Worm (Caenorhabditis elegans) whole organism, L1 larva: ENCODE results near the gene F26F4.5.

Experiments
- C04F5.9 ChIP-seq: sonication (generic microtip); optimal IDR thresholded peaks from 2 replicates; lab custom pipeline; 2016; ENCODE audit warnings: missing genetic modification characterization, missing compliant biosample characterization
- C34B4.2 ChIP-seq: sonication (generic microtip); optimal IDR thresholded peaks from 2 replicates; lab custom pipeline; 2017; ENCODE audit warnings: mild to moderate bottlenecking, missing genetic modification characterization, missing compliant biosample characterization
- Y116A8C.19 ChIP-seq: sonication (generic microtip); optimal IDR thresholded peaks from 2 replicates; lab custom pipeline; 2016; ENCODE audit warnings: missing compliant biosample characterization, missing genetic modification characterization, borderline replicate concordance
- aha-1 ChIP-seq: fragments of 150-350 bp; optimal IDR thresholded peaks from 2 replicates; lab custom pipeline; 2014; ENCODE audit warnings: missing biosample characterization, missing genetic modification characterization
- alr-1 ChIP-seq: fragments of 200-800 bp; sonication (Bioruptor generic); optimal IDR thresholded peaks from 2 replicates; lab custom pipeline; 2018; ENCODE audit warnings: borderline replicate concordance, mild to moderate bottlenecking, missing genetic modification characterization, missing compliant biosample characterization
- aly-2 ChIP-seq: fragments of 150-350 bp; optimal IDR thresholded peaks from 2 replicates; lab custom pipeline; 2014; ENCODE audit warnings: missing biosample characterization, missing genetic modification characterization
- ceh-63 ChIP-seq: fragments of 200-800 bp; sonication (Bioruptor generic); optimal IDR thresholded peaks from 2 replicates; lab custom pipeline; 2018; ENCODE audit warnings: mild to moderate bottlenecking, missing genetic modification characterization, missing compliant biosample characterization
- ceh-82 ChIP-seq, 3 experiments: fragments of 150-350 bp in 1 of 3; sonication (generic microtip) in 2 of 3; optimal IDR thresholded peaks; 2 replicates each; lab custom pipeline; 2014 to 2017; ENCODE audit warnings: missing biosample characterization in 3 of 3, missing genetic modification characterization in 3 of 3
- ces-1 ChIP-seq: fragments of 150-350 bp; optimal IDR thresholded peaks from 2 replicates; lab custom pipeline; 2014; ENCODE audit warnings: missing biosample characterization, missing genetic modification reagents, missing genetic modification characterization
- dpl-1 ChIP-seq, 3 experiments: fragments of 150-350 bp in 2 of 3; sonication (generic microtip) in 1 of 3; optimal IDR thresholded peaks; 2 replicates each; lab custom pipeline; 2014 to 2017; ENCODE audit warnings: missing biosample characterization in 3 of 3, missing genetic modification characterization in 3 of 3, missing genetic modification reagents in 3 of 3
- dsc-1 ChIP-seq: sonication (generic microtip); optimal IDR thresholded peaks from 2 replicates; lab custom pipeline; 2016; ENCODE audit warnings: mild to moderate bottlenecking, missing genetic modification characterization, missing compliant biosample characterization
- efl-1 ChIP-seq, 4 experiments: fragments of 150-350 bp; optimal IDR thresholded peaks in 3 of 4; peaks in 1 of 4; 1 replicate in 1 of 4; 2 replicates in 3 of 4; lab custom pipeline; 2014; ENCODE audit warnings: missing biosample characterization in 2 of 4, missing genetic modification characterization in 2 of 4, missing genetic modification reagents in 2 of 4
- egl-13 ChIP-seq: sonication (generic microtip); optimal IDR thresholded peaks from 2 replicates; lab custom pipeline; 2016; ENCODE audit warnings: missing genotype, missing genetic modification reagents, missing genetic modification characterization, missing compliant biosample characterization
- fkh-10 ChIP-seq: sonication (generic microtip); optimal IDR thresholded peaks from 2 replicates; lab custom pipeline; 2017; ENCODE audit warnings: missing biosample characterization, missing genetic modification reagents, missing genetic modification characterization
- fkh-8 ChIP-seq: sonication (generic microtip); optimal IDR thresholded peaks from 2 replicates; lab custom pipeline; 2016; ENCODE audit warnings: mild to moderate bottlenecking, missing genetic modification characterization, missing compliant biosample characterization
- grh-1 ChIP-seq: fragments of 200-800 bp; sonication (Bioruptor generic); IDR thresholded peaks from 2 replicates; pipeline ENCODE4 v1.3.6; 2022; ENCODE audit warnings: missing genetic modification reagents, missing genetic modification characterization, missing compliant biosample characterization
- hlh-4 ChIP-seq: sonication (generic microtip); optimal IDR thresholded peaks from 2 replicates; lab custom pipeline; 2016; ENCODE audit warnings: mild to moderate bottlenecking, missing genetic modification characterization, missing compliant biosample characterization
- irx-1 ChIP-seq: sonication (generic microtip); optimal IDR thresholded peaks from 2 replicates; lab custom pipeline; 2016; ENCODE audit warnings: missing genetic modification characterization, missing compliant biosample characterization
- isw-1 ChIP-seq: fragments of 200-800 bp; sonication (Bioruptor generic); IDR thresholded peaks from 2 replicates; pipeline ENCODE4 v1.3.6; 2022; ENCODE audit warnings: missing genetic modification characterization, missing compliant biosample characterization
- jun-1 ChIP-seq: fragments of 150-350 bp; optimal IDR thresholded peaks from 2 replicates; lab custom pipeline; 2014; ENCODE audit warnings: missing biosample characterization, missing genetic modification reagents, missing genetic modification characterization
- lin-14 ChIP-seq: fragments of 200-800 bp; sonication (Bioruptor generic); optimal IDR thresholded peaks from 2 replicates; lab custom pipeline; 2018; ENCODE audit warnings: mild to moderate bottlenecking, missing genetic modification characterization, moderate library complexity, missing compliant biosample characterization
- lin-15B ChIP-seq: fragments of 150-350 bp; sonication (generic microtip); optimal IDR thresholded peaks from 3 replicates; lab custom pipeline; 2014; ENCODE audit warnings: missing biosample characterization, missing genetic modification characterization
- lin-35 ChIP-seq, 2 experiments: fragments of 150-350 bp; optimal IDR thresholded peaks; 2 replicates each; lab custom pipeline; 2014; ENCODE audit warnings: missing biosample characterization in 2 of 2, missing genetic modification characterization in 2 of 2, missing genetic modification reagents in 2 of 2
- lin-39 ChIP-seq: fragments of 150-350 bp; optimal IDR thresholded peaks from 2 replicates; lab custom pipeline; 2014; ENCODE audit warnings: missing biosample characterization, missing genetic modification reagents, missing genetic modification characterization
- lsy-2 ChIP-seq, 2 experiments: fragments of 150-350 bp; optimal IDR thresholded peaks; 2 replicates each; lab custom pipeline; 2014; ENCODE audit warnings: missing biosample characterization in 2 of 2, missing genetic modification characterization in 2 of 2
- mab-9 ChIP-seq: fragments of 200-800 bp; sonication (Bioruptor generic); IDR thresholded peaks from 2 replicates; pipeline ENCODE4 v1.3.6; 2022; ENCODE audit warnings: missing genetic modification reagents, missing genetic modification characterization, missing compliant biosample characterization
- mep-1 ChIP-seq: fragments of 150-350 bp; optimal IDR thresholded peaks from 2 replicates; lab custom pipeline; 2014; ENCODE audit warnings: missing biosample characterization, missing genetic modification characterization
- nhr-11 ChIP-seq: fragments of 150-350 bp; optimal IDR thresholded peaks from 2 replicates; lab custom pipeline; 2014; ENCODE audit warnings: missing biosample characterization, missing genetic modification characterization
- nhr-20 ChIP-seq: sonication (generic microtip); optimal IDR thresholded peaks from 2 replicates; lab custom pipeline; 2016; ENCODE audit warnings: mild to moderate bottlenecking, missing genetic modification characterization, missing compliant biosample characterization
- nhr-47 ChIP-seq: sonication (generic microtip); optimal IDR thresholded peaks from 2 replicates; lab custom pipeline; 2016; ENCODE audit warnings: mild to moderate bottlenecking, missing genetic modification characterization, moderate library complexity, missing compliant biosample characterization
- nhr-71 ChIP-seq: sonication (generic microtip); optimal IDR thresholded peaks from 2 replicates; lab custom pipeline; 2016; ENCODE audit warnings: mild to moderate bottlenecking, missing genetic modification characterization, moderate library complexity, missing compliant biosample characterization
- nhr-84 ChIP-seq: sonication (generic microtip); optimal IDR thresholded peaks from 2 replicates; lab custom pipeline; 2017; ENCODE audit warnings: missing biosample characterization, missing genetic modification characterization
- rnt-1 ChIP-seq: sonication (generic microtip); optimal IDR thresholded peaks from 2 replicates; lab custom pipeline; 2016; ENCODE audit warnings: mild to moderate bottlenecking, missing genetic modification characterization, moderate library complexity, missing compliant biosample characterization
- skn-1 ChIP-seq: fragments of 150-350 bp; optimal IDR thresholded peaks from 2 replicates; lab custom pipeline; 2014; ENCODE audit warnings: missing biosample characterization, missing genetic modification characterization
- snpc-4 ChIP-seq: fragments of 150-350 bp; optimal IDR thresholded peaks from 2 replicates; lab custom pipeline; 2014; ENCODE audit warnings: missing biosample characterization, missing genetic modification characterization
- snu-23 ChIP-seq: sonication (generic microtip); optimal IDR thresholded peaks from 2 replicates; lab custom pipeline; 2016; ENCODE audit warnings: missing genetic modification characterization, missing compliant biosample characterization
- sox-4 ChIP-seq: sonication (generic microtip); optimal IDR thresholded peaks from 2 replicates; lab custom pipeline; 2016; ENCODE audit warnings: missing genetic modification characterization, missing compliant biosample characterization
- sptf-1 ChIP-seq: fragments of 150-350 bp; optimal IDR thresholded peaks from 2 replicates; lab custom pipeline; 2014; ENCODE audit warnings: missing biosample characterization, missing genetic modification characterization
- swsn-7 ChIP-seq: sonication (generic microtip); optimal IDR thresholded peaks from 2 replicates; lab custom pipeline; 2016; ENCODE audit warnings: missing genetic modification characterization, missing compliant biosample characterization
- unc-62 ChIP-seq: fragments of 150-350 bp; optimal IDR thresholded peaks from 2 replicates; lab custom pipeline; 2014; ENCODE audit warnings: missing biosample characterization, missing genetic modification reagents, missing genetic modification characterization
- unc-86 ChIP-seq: sonication (generic microtip); optimal IDR thresholded peaks from 2 replicates; lab custom pipeline; 2016; ENCODE audit warnings: missing genetic modification characterization, missing compliant biosample characterization
- unc-98 ChIP-seq: fragments of 200-800 bp; sonication (Bioruptor generic); IDR thresholded peaks from 2 replicates; pipeline ENCODE4 v1.3.6; 2022; ENCODE audit warnings: missing genetic modification characterization, missing compliant biosample characterization
- vab-15 ChIP-seq: sonication (generic microtip); optimal IDR thresholded peaks from 2 replicates; lab custom pipeline; 2017; ENCODE audit warnings: missing genotype, mild to moderate bottlenecking, missing genetic modification characterization, missing compliant biosample characterization
- xbp-1 ChIP-seq: sonication (generic microtip); optimal IDR thresholded peaks from 2 replicates; lab custom pipeline; 2016; ENCODE audit warnings: missing genetic modification characterization, missing compliant biosample characterization
- zag-1 ChIP-seq: fragments of 150-350 bp; optimal IDR thresholded peaks from 2 replicates; lab custom pipeline; 2014; ENCODE audit warnings: missing biosample characterization, missing genetic modification characterization
- zip-4 ChIP-seq: fragments of 200-800 bp; sonication (Bioruptor generic); optimal IDR thresholded peaks from 2 replicates; lab custom pipeline; 2018; ENCODE audit warnings: mild to moderate bottlenecking, missing genetic modification characterization, moderate library complexity, missing compliant biosample characterization

The F26F4.5 gene

ce11 chrIII:4878281-4878680 is 12.8 kb downstream of the F26F4.5 start, which contains the start of the genes tost-1 and arx-6 (continued):
- TF ChIP-seq ceh-82 (tag; optimal IDR thresholded peaks at IDR 0.05; lab: Kevin White, UChicago): peak in 2 of 3 experiments; percentile 2 to 30
- no peak for TF ChIP-seq snpc-4 (tag; lab: Kevin White, UChicago)
- TF ChIP-seq C34B4.2 (tag; lab: Kevin White, UChicago): no peak
- peak; percentile 5 for TF ChIP-seq C04F5.9
- TF ChIP-seq nhr-11: no peak
- TF ChIP-seq lin-15B (tag; lab: Kevin White, UChicago): peak; percentile 51
- no peak for TF ChIP-seq aha-1 (tag; lab: Kevin White, UChicago)
- TF ChIP-seq unc-86 (tag; lab: Kevin White, UChicago): no peak
- no peak for TF ChIP-seq hlh-4
- no peak for TF ChIP-seq vab-15
- TF ChIP-seq dsc-1 (tag; lab: Kevin White, UChicago): no peak
- TF ChIP-seq nhr-20 (tag; lab: Kevin White, UChicago): peak; percentile 36
- TF ChIP-seq swsn-7 (tag; lab: Kevin White, UChicago): peak; percentile 23
- TF ChIP-seq skn-1 (tag; lab: Kevin White, UChicago): peak; percentile 69
- no peak for TF ChIP-seq irx-1
- peak; percentile 39 for TF ChIP-seq mep-1 (tag; lab: Kevin White, UChicago)
- TF ChIP-seq rnt-1 (tag; lab: Kevin White, UChicago): peak; percentile 41
- TF ChIP-seq ceh-63 (GFP tag; lab: Kevin White, UChicago): no peak
- TF ChIP-seq jun-1 (tag; lab: Kevin White, UChicago): no peak
- no peak for TF ChIP-seq zip-4 (GFP tag; lab: Kevin White, UChicago)
- TF ChIP-seq sox-4 (tag; lab: Kevin White, UChicago): no peak
- peak; percentile 36 for TF ChIP-seq xbp-1 (tag; lab: Kevin White, UChicago)
- no peak for TF ChIP-seq aly-2 (tag; lab: Kevin White, UChicago)
- peak; percentile 42 to 73 for TF ChIP-seq lsy-2 (tag; optimal IDR thresholded peaks at IDR 0.05; lab: Kevin White, UChicago)
- peak; percentile 62 for TF ChIP-seq snu-23 (GFP tag; lab: Kevin White, UChicago)
- TF ChIP-seq mab-9 (GFP tag; lab: Robert Waterston, UW): no peak
- no peak for TF ChIP-seq isw-1 (GFP tag; lab: Robert Waterston, UW)
- TF ChIP-seq nhr-71 (tag; lab: Kevin White, UChicago): peak; percentile 51
- TF ChIP-seq Y116A8C.19 (tag; lab: Kevin White, UChicago): no peak
- no peak for TF ChIP-seq grh-1 (GFP tag; lab: Robert Waterston, UW)
- no peak for TF ChIP-seq unc-98 (GFP tag; lab: Robert Waterston, UW)
- peak; percentile 85 to 94 for TF ChIP-seq lin-35 (GFP tag; optimal IDR thresholded peaks at IDR 0.05; lab: Kevin White, UChicago)
- TF ChIP-seq sptf-1 (tag; lab: Kevin White, UChicago): no peak
- TF ChIP-seq unc-62 (GFP tag; lab: Kevin White, UChicago): no peak

ce11 chrIII:4875663-4876062 is 15.4 kb downstream of the F26F4.5 start:
- TF ChIP-seq fkh-10 (peak; percentile 42), ceh-82 (tag; optimal IDR thresholded peaks at IDR 0.05; lab: Kevin White, UChicago) (peak in 2 of 3 experiments; percentile 3 to 6), fkh-8 (tag; lab: Kevin White, UChicago) (peak; percentile 77), unc-86 (tag; lab: Kevin White, UChicago) (peak; percentile 50), sox-4 (tag; lab: Kevin White, UChicago) (no peak), lin-14 (GFP tag; lab: Kevin White, UChicago) (peak; percentile 61), hlh-4 (no peak), mep-1 (tag; lab: Kevin White, UChicago) (peak; percentile 38), nhr-47 (peak; percentile 3), swsn-7 (tag; lab: Kevin White, UChicago) (peak; percentile 2), efl-1 (optimal IDR thresholded peaks at IDR 0.05; lab: Kevin White, UChicago) (peak; percentile 2 to 34), efl-1 (GFP tag; optimal IDR thresholded peaks at IDR 0.05 in 1 of 2; lab: Kevin White, UChicago) (peak in 1 of 2 experiments; percentile 62), lin-39 (tag; lab: Kevin White, UChicago) (no peak), alr-1 (tag; lab: Kevin White, UChicago) (no peak), lin-35 (GFP tag; optimal IDR thresholded peaks at IDR 0.05; lab: Kevin White, UChicago) (peak in 1 of 2 experiments; percentile 20), nhr-84 (no peak), lsy-2 (tag; optimal IDR thresholded peaks at IDR 0.05; lab: Kevin White, UChicago) (peak in 1 of 2 experiments; percentile 7), dsc-1 (tag; lab: Kevin White, UChicago) (peak; percentile 56), dpl-1 (GFP tag; optimal IDR thresholded peaks at IDR 0.05; lab: Kevin White, UChicago) (peak in 1 of 3 experiments; percentile 40), zag-1 (tag; lab: Kevin White, UChicago) (no peak), skn-1 (tag; lab: Kevin White, UChicago) (no peak), aha-1 (tag; lab: Kevin White, UChicago) (no peak), ces-1 (no peak), egl-13 (tag; lab: Kevin White, UChicago) (peak; percentile 47)
